Worm (Caenorhabditis elegans) whole organism, L2 larva: Measurements from ENCODE around the gene soc-2.

Experiments
- C34F6.9 ChIP-seq: fragments of 150-350 bp; optimal IDR thresholded peaks from 2 replicates; lab custom pipeline; 2014; ENCODE audit warnings: missing biosample characterization, missing genetic modification characterization
- R02D3.7 ChIP-seq: fragments of 150-350 bp; optimal IDR thresholded peaks from 2 replicates; lab custom pipeline; 2014; ENCODE audit warnings: missing biosample characterization, missing genetic modification characterization
- Y55F3AM.14 ChIP-seq: fragments of 200-800 bp; sonication (Bioruptor generic); optimal IDR thresholded peaks from 2 replicates; lab custom pipeline; 2018; ENCODE audit warnings: mild to moderate bottlenecking, missing genetic modification characterization, missing compliant biosample characterization
- ZK546.5 ChIP-seq: sonication (generic microtip); optimal IDR thresholded peaks from 2 replicates; lab custom pipeline; 2017; ENCODE audit warnings: missing biosample characterization, missing genetic modification characterization
- alr-1 ChIP-seq: fragments of 150-350 bp; optimal IDR thresholded peaks from 2 replicates; lab custom pipeline; 2014; ENCODE audit warnings: missing biosample characterization, missing genetic modification characterization
- aly-2 ChIP-seq: fragments of 150-350 bp; optimal IDR thresholded peaks from 2 replicates; lab custom pipeline; 2014; ENCODE audit warnings: missing biosample characterization, missing genetic modification characterization
- ama-1 ChIP-seq: fragments of 150-350 bp; optimal IDR thresholded peaks from 2 replicates; lab custom pipeline; 2018; ENCODE audit warnings: inconsistent platforms
- blmp-1 ChIP-seq: sonication (generic microtip); optimal IDR thresholded peaks from 2 replicates; lab custom pipeline; 2017; ENCODE audit warnings: missing genetic modification characterization, mild to moderate bottlenecking, missing compliant biosample characterization, antibody characterized with exemption, moderate library complexity; ENCODE audit not compliant: insufficient read depth
- ceh-16 ChIP-seq: fragments of 150-350 bp; optimal IDR thresholded peaks from 2 replicates; lab custom pipeline; 2014; ENCODE audit warnings: missing biosample characterization, missing genetic modification characterization
- ceh-82 ChIP-seq: fragments of 150-350 bp; optimal IDR thresholded peaks from 2 replicates; lab custom pipeline; 2014; ENCODE audit warnings: missing biosample characterization, missing genetic modification characterization
- crh-2 ChIP-seq: sonication (generic microtip); optimal IDR thresholded peaks from 2 replicates; lab custom pipeline; 2017; ENCODE audit warnings: missing biosample characterization, missing genetic modification characterization
- dmd-4 ChIP-seq: sonication (generic microtip); optimal IDR thresholded peaks from 2 replicates; lab custom pipeline; 2017; ENCODE audit warnings: missing biosample characterization, missing genetic modification characterization
- egl-27 ChIP-seq: sonication (generic microtip); optimal IDR thresholded peaks from 3 replicates; lab custom pipeline; 2017; ENCODE audit warnings: missing biosample characterization, missing genetic modification reagents, missing genetic modification characterization
- elt-1 ChIP-seq: fragments of 150-350 bp; optimal IDR thresholded peaks from 2 replicates; lab custom pipeline; 2014; ENCODE audit warnings: missing biosample characterization, missing genetic modification characterization
- elt-3 ChIP-seq: sonication (generic microtip); optimal IDR thresholded peaks from 2 replicates; lab custom pipeline; 2017; ENCODE audit warnings: missing biosample characterization, missing genetic modification characterization
- fos-1 ChIP-seq: fragments of 150-350 bp; optimal IDR thresholded peaks from 2 replicates; lab custom pipeline; 2014; ENCODE audit warnings: missing biosample characterization, missing genetic modification characterization
- lin-13 ChIP-seq: fragments of 150-350 bp; optimal IDR thresholded peaks from 2 replicates; lab custom pipeline; 2014; ENCODE audit warnings: missing biosample characterization, missing genetic modification reagents, missing genetic modification characterization
- lin-39 ChIP-seq: fragments of 150-350 bp; optimal IDR thresholded peaks from 2 replicates; lab custom pipeline; 2014; ENCODE audit warnings: missing biosample characterization, missing genetic modification reagents, missing genetic modification characterization
- mab-5 ChIP-seq: fragments of 150-350 bp; optimal IDR thresholded peaks from 2 replicates; lab custom pipeline; 2014; ENCODE audit warnings: missing biosample characterization, missing genetic modification characterization
- mbf-1 ChIP-seq: sonication (generic microtip); optimal IDR thresholded peaks from 2 replicates; lab custom pipeline; 2017; ENCODE audit warnings: missing biosample characterization, missing genetic modification characterization
- mdl-1 ChIP-seq, 2 experiments: fragments of 150-350 bp in 1 of 2; sonication (generic microtip) in 1 of 2; optimal IDR thresholded peaks; 2 replicates each; lab custom pipeline; 2017; ENCODE audit warnings: missing biosample characterization in 2 of 2, missing genetic modification characterization in 2 of 2
- nhr-11 ChIP-seq: fragments of 150-350 bp; optimal IDR thresholded peaks from 2 replicates; lab custom pipeline; 2014; ENCODE audit warnings: missing biosample characterization, missing genetic modification characterization
- nhr-12 ChIP-seq: fragments of 150-350 bp; optimal IDR thresholded peaks from 2 replicates; lab custom pipeline; 2014; ENCODE audit warnings: missing biosample characterization, missing genetic modification characterization
- nhr-129 ChIP-seq: fragments of 150-350 bp; optimal IDR thresholded peaks from 2 replicates; lab custom pipeline; 2014; ENCODE audit warnings: missing biosample characterization, missing genetic modification characterization
- nhr-21 ChIP-seq: fragments of 150-350 bp; optimal IDR thresholded peaks from 2 replicates; lab custom pipeline; 2014; ENCODE audit warnings: missing biosample characterization, missing genetic modification characterization
- nhr-23 ChIP-seq: fragments of 150-350 bp; optimal IDR thresholded peaks from 2 replicates; lab custom pipeline; 2014; ENCODE audit warnings: missing biosample characterization, missing genetic modification reagents, missing genetic modification characterization
- nhr-237 ChIP-seq: fragments of 150-350 bp; optimal IDR thresholded peaks from 2 replicates; lab custom pipeline; 2014; ENCODE audit warnings: missing biosample characterization, missing genetic modification characterization
- nhr-25 ChIP-seq: fragments of 150-350 bp; sonication (generic microtip); optimal IDR thresholded peaks from 3 replicates; lab custom pipeline; 2014; ENCODE audit warnings: missing biosample characterization, missing genetic modification characterization
- nhr-6 ChIP-seq: fragments of 150-350 bp; optimal IDR thresholded peaks from 2 replicates; lab custom pipeline; 2014; ENCODE audit warnings: missing biosample characterization, missing genetic modification characterization
- nhr-77 ChIP-seq: fragments of 150-350 bp; optimal IDR thresholded peaks from 2 replicates; lab custom pipeline; 2014; ENCODE audit warnings: missing biosample characterization, missing genetic modification characterization
- peb-1 ChIP-seq: fragments of 150-350 bp; optimal IDR thresholded peaks from 2 replicates; lab custom pipeline; 2014; ENCODE audit warnings: missing biosample characterization, missing genetic modification characterization
- sem-4 ChIP-seq: fragments of 150-350 bp; optimal IDR thresholded peaks from 2 replicates; lab custom pipeline; 2014; ENCODE audit warnings: missing biosample characterization, missing genetic modification reagents, missing genetic modification characterization
- skn-1 ChIP-seq: sonication (generic microtip); optimal IDR thresholded peaks from 2 replicates; lab custom pipeline; 2017; ENCODE audit warnings: missing biosample characterization, missing genetic modification characterization
- sma-3 ChIP-seq: sonication (generic microtip); optimal IDR thresholded peaks from 2 replicates; lab custom pipeline; 2016; ENCODE audit warnings: missing genetic modification reagents, missing genetic modification characterization, missing compliant biosample characterization
- sma-9 ChIP-seq, 2 experiments: fragments of 150-350 bp in 1 of 2; sonication (generic microtip) in 1 of 2; optimal IDR thresholded peaks; 2 replicates each; lab custom pipeline; 2014 to 2016; ENCODE audit warnings: missing genetic modification characterization in 2 of 2, mild to moderate bottlenecking in 1 of 2, missing biosample characterization in 1 of 2, missing compliant biosample characterization in 1 of 2, missing genetic modification reagents in 1 of 2, moderate library complexity in 1 of 2
- snpc-4 ChIP-seq: fragments of 150-350 bp; optimal IDR thresholded peaks from 2 replicates; lab custom pipeline; 2014; ENCODE audit warnings: missing biosample characterization, missing genetic modification characterization
- unc-39 ChIP-seq: fragments of 150-350 bp; optimal IDR thresholded peaks from 2 replicates; lab custom pipeline; 2014; ENCODE audit warnings: missing biosample characterization, missing genetic modification characterization
- unc-55 ChIP-seq: fragments of 150-350 bp; sonication (generic microtip); optimal IDR thresholded peaks from 3 replicates; lab custom pipeline; 2014; ENCODE audit warnings: missing biosample characterization, missing genetic modification reagents, missing genetic modification characterization
- unc-62 ChIP-seq: fragments of 150-350 bp; optimal IDR thresholded peaks from 2 replicates; lab custom pipeline; 2014; ENCODE audit warnings: missing biosample characterization, missing genetic modification reagents, missing genetic modification characterization
- zag-1 ChIP-seq: fragments of 150-350 bp; optimal IDR thresholded peaks from 2 replicates; lab custom pipeline; 2014; ENCODE audit warnings: missing biosample characterization, missing genetic modification characterization
- ztf-1 ChIP-seq: fragments of 200-800 bp; sonication (Bioruptor generic); conservative IDR thresholded peaks from 2 replicates; pipeline ENCODE4 v1.3.6; 2022; ENCODE audit warnings: missing genetic modification characterization, missing compliant biosample characterization
- ztf-11 ChIP-seq: sonication (generic microtip); optimal IDR thresholded peaks from 2 replicates; lab custom pipeline; 2017; ENCODE audit warnings: missing biosample characterization, missing genetic modification characterization
- ztf-4 ChIP-seq: fragments of 150-350 bp; optimal IDR thresholded peaks from 2 replicates; lab custom pipeline; 2014; ENCODE audit warnings: missing biosample characterization, missing genetic modification characterization

Gene soc-2

ce11 chrIV:5111533-5111932 is 40.8 kb downstream of the soc-2 start, which contains the start of gene AC7.3:
Gene AC7.3 (plus strand): TSS chrIV:5111833.
- TF ChIP-seq mbf-1, result no peak

- peak in 1 of 2 experiments; percentile 50 for TF ChIP-seq mdl-1 (tag; optimal IDR thresholded peaks at IDR 0.05; lab: Kevin White, UChicago)
- no peak for TF ChIP-seq elt-1
These were observed 41.8 kb downstream of the soc-2 start for ce11 chrIV:5110391-5110930.

ce11 chrIV:5109943-5110342 is 42.3 kb downstream of the soc-2 start:
- no peak for TF ChIP-seq ztf-4 (tag; lab: Kevin White, UChicago)
- TF ChIP-seq unc-39 (tag; lab: Kevin White, UChicago), result no peak
- no peak for TF ChIP-seq elt-3 (tag; lab: Kevin White, UChicago)
- no peak for TF ChIP-seq C34F6.9 (tag; lab: Kevin White, UChicago)
- TF ChIP-seq snpc-4, result no peak
- no peak for TF ChIP-seq ceh-16 (tag; lab: Kevin White, UChicago)
- TF ChIP-seq skn-1 (tag; lab: Kevin White, UChicago), result no peak
- no peak for TF ChIP-seq ZK546.5 (tag; lab: Kevin White, UChicago)
- no peak for TF ChIP-seq unc-55 (GFP tag; lab: Kevin White, UChicago)
- TF ChIP-seq mbf-1, result no peak
- no peak for TF ChIP-seq mdl-1 (tag; optimal IDR thresholded peaks at IDR 0.05; lab: Kevin White, UChicago)
- TF ChIP-seq sma-3 (GFP tag; lab: Kevin White, UChicago), result no peak

- no peak for TF ChIP-seq lin-39 (tag; lab: Kevin White, UChicago)
- TF ChIP-seq elt-1, result no peak
- peak; percentile 20 for TF ChIP-seq sem-4 (tag; lab: Kevin White, UChicago)
These were observed 43.3 kb downstream of the soc-2 start for ce11 chrIV:5108971-5109370.

- peak; percentile 60 for TF ChIP-seq sma-9 (GFP tag; optimal IDR thresholded peaks at IDR 0.05; lab: Kevin White, UChicago)
- TF ChIP-seq sma-9 (tag; optimal IDR thresholded peaks at IDR 0.05; lab: Kevin White, UChicago), result no peak
- peak; percentile 7 for TF ChIP-seq lin-13 (GFP tag; lab: Kevin White, UChicago)
- TF ChIP-seq ama-1 (lab: Kevin White, UChicago), result no peak
- TF ChIP-seq nhr-237 (tag; lab: Kevin White, UChicago), result no peak
- TF ChIP-seq dmd-4 (tag; lab: Kevin White, UChicago), result no peak
- TF ChIP-seq zag-1 (tag; lab: Kevin White, UChicago), result no peak
- TF ChIP-seq skn-1 (tag; lab: Kevin White, UChicago), result no peak
- TF ChIP-seq sma-3 (GFP tag; lab: Kevin White, UChicago), result no peak
- TF ChIP-seq C34F6.9 (tag; lab: Kevin White, UChicago), result peak; percentile 57
- TF ChIP-seq ztf-1, result no peak
- TF ChIP-seq crh-2 (tag; lab: Kevin White, UChicago), result peak; percentile 48
- no peak for TF ChIP-seq lin-39 (tag; lab: Kevin White, UChicago)
- TF ChIP-seq nhr-129 (tag; lab: Kevin White, UChicago), result peak; percentile 50
- TF ChIP-seq R02D3.7 (tag; lab: Kevin White, UChicago), result no peak
- no peak for TF ChIP-seq aly-2 (tag; lab: Kevin White, UChicago)
- TF ChIP-seq nhr-6, result no peak
- TF ChIP-seq nhr-21 (tag; lab: Kevin White, UChicago), result no peak
- no peak for TF ChIP-seq unc-62 (GFP tag; lab: Kevin White, UChicago)
- TF ChIP-seq mdl-1 (tag; optimal IDR thresholded peaks at IDR 0.05; lab: Kevin White, UChicago), result peak in 1 of 2 experiments; percentile 39
- no peak for TF ChIP-seq sem-4 (tag; lab: Kevin White, UChicago)
- TF ChIP-seq ztf-4 (tag; lab: Kevin White, UChicago), result no peak
- no peak for TF ChIP-seq ceh-82 (tag; lab: Kevin White, UChicago)
- TF ChIP-seq peb-1 (tag; lab: Kevin White, UChicago), result no peak
- TF ChIP-seq egl-27 (tag; lab: Kevin White, UChicago), result no peak
- no peak for TF ChIP-seq snpc-4
- no peak for TF ChIP-seq nhr-23 (tag; lab: Kevin White, UChicago)
- peak; percentile 97 for TF ChIP-seq unc-55 (GFP tag; lab: Kevin White, UChicago)
- no peak for TF ChIP-seq fos-1 (tag; lab: Kevin White, UChicago)
- no peak for TF ChIP-seq ztf-11
- TF ChIP-seq nhr-25 (tag; lab: Kevin White, UChicago), result no peak
- TF ChIP-seq blmp-1 (tag; lab: Kevin White, UChicago), result no peak
- no peak for TF ChIP-seq ceh-16 (tag; lab: Kevin White, UChicago)
- no peak for TF ChIP-seq nhr-77
- no peak for TF ChIP-seq Y55F3AM.14 (GFP tag; lab: Kevin White, UChicago)
- no peak for TF ChIP-seq elt-1
- TF ChIP-seq nhr-11 (tag; lab: Kevin White, UChicago), result no peak
- no peak for TF ChIP-seq mab-5 (tag; lab: Kevin White, UChicago)
- TF ChIP-seq alr-1 (tag; lab: Kevin White, UChicago), result no peak
- no peak for TF ChIP-seq elt-3 (tag; lab: Kevin White, UChicago)
- no peak for TF ChIP-seq nhr-12 (tag; lab: Kevin White, UChicago)
These were observed 48.9 kb downstream of the soc-2 start, which contains the start of gene C02B10.3 for ce11 chrIV:5103229-5103894. Gene C02B10.3 (minus strand): TSS chrIV:5103279.
